Worm (Caenorhabditis elegans) whole organism, L4/young adult: ENCODE measurements around the gene dcar-1.
"Not testable (repeated sequence)": the region's sequence is repeated elsewhere in the genome, so short reads cannot be mapped to it uniquely, and the experiment has no call there.

Experiments used
- W03F9.2 ChIP-seq: fragments of 150-350 bp; optimal IDR thresholded peaks from 2 replicates; lab custom pipeline; 2014; ENCODE audit warnings: missing biosample characterization, missing genetic modification characterization
- dao-5 ChIP-seq: sonication (generic microtip); optimal IDR thresholded peaks from 2 replicates; lab custom pipeline; 2016; ENCODE audit warnings: missing genotype, missing genetic modification characterization, moderate library complexity, missing compliant biosample characterization
- him-1 ChIP-seq: sonication (generic microtip); optimal IDR thresholded peaks from 2 replicates; lab custom pipeline; 2016; ENCODE audit warnings: missing genotype, missing genetic modification reagents, missing genetic modification characterization, missing compliant biosample characterization

dcar-1 gene

DNA sequence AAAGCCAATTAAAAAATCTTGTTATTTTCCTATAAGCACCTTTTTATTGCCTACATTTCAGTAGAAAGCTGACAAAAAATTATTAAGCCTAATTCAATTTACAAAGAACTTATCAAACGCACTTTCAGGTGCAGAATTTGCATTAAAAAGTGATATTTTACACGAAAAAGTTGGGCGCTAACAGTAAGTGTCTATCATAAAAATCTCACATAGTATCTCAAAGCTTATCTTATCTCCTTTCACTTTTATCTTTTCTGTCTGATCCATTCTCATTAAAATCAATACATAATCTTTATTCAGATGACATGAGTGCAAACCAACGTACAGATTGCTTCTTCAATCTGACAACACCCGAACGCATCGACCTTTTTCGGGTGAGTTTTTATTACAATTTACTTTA lies at the start of gene dcar-1:
Gene dcar-1 (plus strand): TSS at position 301 of the 400 bp plus-strand sequence.
- no peak for TF ChIP-seq him-1
- TF ChIP-seq W03F9.2 (tag; lab: Kevin White, UChicago): no peak
- TF ChIP-seq dao-5 (tag; lab: Kevin White, UChicago): no peak

DNA sequence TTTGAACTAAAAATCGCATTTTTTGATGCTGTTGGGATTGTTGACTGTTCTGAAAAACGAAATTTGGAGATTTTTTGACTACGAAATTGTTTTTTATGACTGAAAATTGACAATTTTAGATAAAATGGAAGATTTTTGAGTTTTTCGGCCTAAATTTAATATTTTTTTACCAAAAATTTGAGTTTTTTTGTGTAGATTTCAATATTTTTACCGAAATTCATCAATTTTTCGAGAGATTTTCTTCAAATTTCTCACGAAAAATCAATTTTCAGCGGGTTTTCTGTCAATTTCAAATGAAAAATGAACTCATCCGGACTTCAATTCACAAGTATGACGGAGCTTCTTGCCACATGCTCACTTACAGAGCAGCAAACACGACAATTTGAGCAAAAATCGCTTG lies 44.8 kb upstream of the dcar-1 start, which contains the start of gene Y59A8A.8:
Gene Y59A8A.8 (plus strand): TSS at position 301 of the 400 bp plus-strand sequence.
- TF ChIP-seq W03F9.2 (tag; lab: Kevin White, UChicago); dao-5 (tag; lab: Kevin White, UChicago); him-1: not testable (repeated sequence)

DNA sequence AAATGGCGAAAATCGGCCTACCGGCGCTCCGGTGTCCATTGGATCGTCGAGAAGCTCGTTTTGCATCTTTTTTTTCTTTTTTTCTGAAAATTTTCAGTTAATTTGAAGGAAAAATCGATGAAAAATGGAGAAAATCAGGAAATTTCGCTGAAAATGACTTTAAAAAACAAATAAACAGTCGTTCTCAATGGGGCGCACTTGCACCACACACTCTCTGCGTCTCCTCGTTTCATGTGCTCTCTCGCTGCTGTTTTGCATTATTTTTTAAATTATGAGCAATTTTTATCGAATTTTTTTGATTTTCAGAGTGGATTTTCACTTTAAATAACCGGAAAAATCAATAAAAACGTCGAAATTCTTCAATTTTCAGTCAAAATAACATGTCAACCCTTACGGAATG lies 39.5 kb upstream of the dcar-1 start, which contains the start of gene csn-1:
Gene csn-1 (minus strand): TSS at position 83 of the 400 bp plus-strand sequence.
- TF ChIP-seq W03F9.2 (tag; lab: Kevin White, UChicago) (no peak), dao-5 (tag; lab: Kevin White, UChicago) (no peak), him-1 (no peak)

DNA sequence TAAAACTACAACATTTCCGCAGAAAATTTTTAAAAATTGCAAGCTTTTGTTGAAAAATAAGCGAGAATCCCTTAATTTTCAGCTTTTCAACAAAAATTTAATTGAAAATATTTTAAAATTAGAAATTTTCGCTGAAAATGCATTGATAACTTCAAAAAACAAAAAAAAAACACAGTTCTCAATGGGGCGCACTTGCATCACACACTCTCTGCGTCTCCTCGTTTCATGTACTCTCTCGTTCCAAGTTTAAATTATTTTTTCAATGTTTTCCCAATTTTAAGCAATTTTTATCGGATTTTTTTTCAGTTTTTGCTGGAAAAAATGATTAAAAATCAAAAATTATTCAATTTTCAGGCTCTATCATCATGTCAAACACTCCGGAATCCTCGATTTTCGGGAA lies 39.1 kb upstream of the dcar-1 start, which contains the start of gene phf-14:
Gene phf-14 (plus strand): TSS at position 345 of the 400 bp plus-strand sequence.
- TF ChIP-seq W03F9.2 (tag; lab: Kevin White, UChicago): peak; percentile 76
- TF ChIP-seq dao-5 (tag; lab: Kevin White, UChicago): no peak
- no peak for TF ChIP-seq him-1

DNA sequence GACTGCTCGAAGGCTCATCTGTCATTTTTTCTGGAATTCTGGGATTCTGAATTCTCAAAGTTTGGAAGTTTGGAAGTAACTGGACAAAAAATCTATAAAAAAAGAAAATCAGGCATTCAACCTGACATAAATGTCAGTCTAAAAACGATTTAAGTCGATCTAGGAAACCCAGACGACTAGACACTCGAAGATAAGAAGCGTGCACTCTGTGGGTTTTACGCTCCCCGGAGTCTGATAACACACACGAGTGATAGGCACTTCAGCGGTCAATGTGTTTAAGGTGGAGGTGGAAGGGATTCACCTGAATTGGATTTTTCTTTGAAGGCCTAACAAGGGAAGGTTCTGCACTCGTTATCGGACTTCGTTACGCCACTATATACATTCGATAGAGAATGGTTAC lies 21.2 kb upstream of the dcar-1 start, which contains the start of gene C06H5.6:
Gene C06H5.6 (minus strand): TSS at position 46 of the 400 bp plus-strand sequence.
- TF ChIP-seq W03F9.2 (tag; lab: Kevin White, UChicago): no peak
- TF ChIP-seq him-1: no peak
- TF ChIP-seq dao-5 (tag; lab: Kevin White, UChicago): no peak

DNA sequence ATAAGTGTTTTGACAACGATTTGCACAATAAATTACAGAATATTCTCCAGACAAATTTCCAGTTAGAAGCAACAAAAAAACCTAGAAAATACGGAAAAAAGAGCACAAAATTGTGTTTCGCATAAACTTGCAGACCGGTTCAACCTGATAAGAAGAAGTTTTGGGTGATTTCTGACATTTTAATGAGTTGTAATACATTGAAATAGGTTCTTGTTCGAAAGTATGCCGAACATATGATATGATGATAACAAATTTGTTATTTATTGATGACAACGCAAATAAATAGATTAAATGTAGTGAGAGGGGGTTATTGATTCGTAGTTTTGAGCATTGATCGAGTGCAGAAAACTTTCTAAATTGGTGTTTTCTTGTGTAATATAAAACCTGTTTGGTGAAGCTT lies 18.8 kb upstream of the dcar-1 start:
- TF ChIP-seq him-1: no peak
- TF ChIP-seq W03F9.2 (tag; lab: Kevin White, UChicago): no peak
- TF ChIP-seq dao-5 (tag; lab: Kevin White, UChicago): no peak

DNA sequence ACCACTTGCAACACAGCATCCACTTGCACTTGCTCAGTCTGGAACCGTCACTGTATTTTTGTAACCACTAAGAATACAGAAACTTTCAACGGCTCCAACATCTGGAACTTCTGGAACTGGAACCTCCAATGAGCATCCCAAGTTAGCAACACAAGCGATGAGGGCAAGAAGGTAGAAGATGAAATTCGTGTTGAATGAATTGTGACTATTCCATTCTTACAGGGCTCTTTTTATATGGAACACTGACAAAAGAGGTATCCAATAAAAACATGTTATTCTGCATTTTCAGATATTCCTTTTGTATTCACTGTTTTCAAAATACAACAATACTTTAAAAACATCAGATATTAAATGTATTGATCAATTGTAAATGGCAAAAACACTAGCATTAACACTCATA lies 16.2 kb upstream of the dcar-1 start, which contains the start of gene C06H5.11:
Gene C06H5.11 (minus strand): TSS at position 101 of the 400 bp plus-strand sequence.
- TF ChIP-seq W03F9.2 (tag; lab: Kevin White, UChicago); dao-5 (tag; lab: Kevin White, UChicago); him-1: not testable (repeated sequence)

DNA sequence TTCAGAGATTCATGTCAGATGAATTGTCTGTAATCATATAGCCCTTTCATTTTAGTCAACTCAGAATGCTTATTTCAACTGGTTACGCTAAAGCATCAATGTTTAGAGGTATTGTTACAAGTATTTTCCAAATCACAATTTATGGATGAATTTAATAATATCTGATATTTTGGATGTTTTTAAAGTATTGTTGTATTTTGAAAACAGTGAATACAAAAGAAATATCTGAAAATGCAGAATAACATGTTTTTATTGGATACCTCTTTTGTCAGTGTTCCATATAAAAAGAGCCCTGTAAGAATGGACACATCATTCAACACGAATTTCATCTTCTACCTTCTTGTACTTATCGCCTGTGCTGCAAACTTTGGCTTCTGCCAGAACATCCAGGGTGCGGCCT lies 15.6 kb upstream of the dcar-1 start, which contains the start of gene C06H5.12:
Gene C06H5.12 (plus strand): TSS at position 301 of the 400 bp plus-strand sequence.
- not testable (repeated sequence) for TF ChIP-seq W03F9.2 (tag; lab: Kevin White, UChicago); dao-5 (tag; lab: Kevin White, UChicago); him-1

DNA sequence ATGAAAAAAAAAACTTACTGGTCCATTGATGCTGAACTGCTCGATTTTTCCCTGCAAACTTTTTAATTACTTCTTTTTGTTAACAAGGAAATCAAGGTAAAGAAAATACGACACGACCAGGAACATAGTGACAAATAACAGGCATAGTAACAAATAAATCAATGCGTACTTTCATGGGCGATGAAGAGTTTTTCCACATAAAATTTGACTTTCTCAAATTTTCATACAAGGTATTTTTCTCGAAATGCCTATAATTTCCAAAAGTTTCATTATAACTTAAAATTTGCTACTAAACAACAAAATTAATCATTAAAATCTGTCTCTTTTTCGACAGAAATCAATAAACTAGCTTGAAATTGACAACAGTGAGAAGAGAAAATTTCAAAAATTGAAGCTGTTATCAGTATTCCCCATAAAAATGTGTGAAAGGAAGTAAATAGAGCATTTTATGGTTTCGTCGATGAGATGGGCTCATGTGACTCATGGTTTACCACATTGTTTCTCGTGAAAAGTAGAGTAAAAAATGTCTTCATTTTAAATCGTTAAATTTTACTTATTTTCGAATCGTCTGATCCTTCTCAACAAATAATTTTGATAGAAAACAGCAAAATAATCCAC lies 13.3 kb upstream of the dcar-1 start, which contains the start of gene fbxa-156:
Gene fbxa-156 (minus strand): TSS at position 51 of the 618 bp plus-strand sequence.
- TF ChIP-seq W03F9.2 (tag; lab: Kevin White, UChicago) (no peak), him-1 (no peak), dao-5 (tag; lab: Kevin White, UChicago) (no peak)

DNA sequence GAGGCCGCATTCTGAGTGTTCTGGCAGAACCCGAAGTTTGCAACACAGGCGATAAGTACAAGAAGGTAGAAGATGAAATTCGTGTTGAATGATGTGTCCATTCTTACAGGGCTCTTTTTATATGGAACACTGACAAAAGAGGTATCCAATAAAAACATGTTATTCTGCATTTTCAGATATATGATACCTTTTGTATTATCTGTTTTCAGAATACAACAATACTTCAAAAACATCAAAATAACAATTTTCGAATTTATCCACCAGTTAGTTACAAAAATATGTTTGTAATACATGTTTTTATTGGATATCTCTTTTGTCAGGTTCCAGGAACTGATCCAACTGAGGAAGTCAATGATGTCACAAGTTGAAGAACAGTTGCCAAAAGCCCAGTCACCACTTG lies 12.5 kb upstream of the dcar-1 start, which contains the start of gene C06H5.13:
Gene C06H5.13 (minus strand): TSS at position 101 of the 400 bp plus-strand sequence.
- TF ChIP-seq dao-5 (tag; lab: Kevin White, UChicago); him-1; W03F9.2 (tag; lab: Kevin White, UChicago): not testable (repeated sequence)

DNA sequence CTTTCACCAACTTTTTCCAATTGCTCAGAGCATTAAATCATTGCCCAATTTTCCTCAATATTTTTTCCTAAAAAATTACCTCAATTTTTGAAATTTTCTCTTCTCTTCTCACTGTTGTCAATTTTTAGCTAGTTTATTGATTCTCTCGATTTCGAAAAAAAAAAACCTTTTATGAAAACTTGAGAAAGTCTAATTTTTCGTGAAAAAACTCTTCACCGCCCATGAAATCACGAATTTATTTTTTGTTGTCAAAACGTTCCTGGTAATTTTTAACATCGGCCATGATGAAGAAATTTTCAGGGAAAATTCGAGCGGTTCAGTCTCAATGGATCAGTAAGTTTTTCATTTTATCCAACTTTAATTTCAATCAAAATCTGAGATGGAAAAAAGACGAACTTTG lies 10.6 kb upstream of the dcar-1 start, which contains the start of gene fbxa-157:
Gene fbxa-157 (plus strand): TSS at position 301 of the 400 bp plus-strand sequence.
- TF ChIP-seq him-1 (no peak), W03F9.2 (tag; lab: Kevin White, UChicago) (no peak), dao-5 (tag; lab: Kevin White, UChicago) (no peak)

DNA sequence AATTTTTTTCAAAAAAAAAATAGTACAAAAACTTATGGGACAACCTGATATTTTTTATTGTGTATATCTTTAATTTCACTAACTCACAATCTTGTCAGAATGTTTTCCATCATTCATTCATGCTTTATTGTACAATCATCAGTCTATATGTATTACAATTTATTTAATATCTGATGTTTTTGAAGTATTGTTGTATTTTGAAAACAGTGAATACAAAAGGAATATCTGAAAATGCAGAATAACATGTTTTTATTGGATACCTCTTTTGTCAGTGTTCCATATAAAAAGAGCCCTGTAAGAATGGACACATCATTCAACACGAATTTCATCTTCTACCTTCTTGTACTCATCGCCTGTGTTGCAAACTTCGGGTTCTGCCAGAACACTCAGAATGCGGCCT lies 6.3 kb upstream of the dcar-1 start, which contains the start of gene C06H5.14:
Gene C06H5.14 (plus strand): TSS at position 301 of the 400 bp plus-strand sequence.
- not testable (repeated sequence) for TF ChIP-seq dao-5 (tag; lab: Kevin White, UChicago); W03F9.2 (tag; lab: Kevin White, UChicago); him-1

DNA sequence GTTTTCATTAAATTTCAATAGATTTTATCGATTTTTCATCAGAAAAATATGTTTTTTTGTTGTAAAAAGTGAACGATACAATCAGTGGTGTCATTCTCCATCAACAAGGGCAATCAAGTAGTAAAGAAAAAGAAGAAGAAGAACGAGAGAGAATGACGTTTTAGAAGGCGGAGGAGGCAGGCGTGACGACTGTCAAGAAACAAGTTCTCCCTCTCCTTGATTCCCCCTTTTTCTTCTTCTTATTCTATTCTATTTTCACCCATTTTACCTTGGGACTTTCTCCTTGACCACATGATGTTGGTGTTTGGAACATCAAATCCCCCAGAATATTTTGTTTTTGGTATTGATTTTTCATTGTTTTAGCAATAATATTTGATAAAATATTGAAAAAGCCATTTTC lies 4.4 kb upstream of the dcar-1 start:
- TF ChIP-seq him-1 (no peak), W03F9.2 (tag; lab: Kevin White, UChicago) (no peak), dao-5 (tag; lab: Kevin White, UChicago) (no peak)

DNA sequence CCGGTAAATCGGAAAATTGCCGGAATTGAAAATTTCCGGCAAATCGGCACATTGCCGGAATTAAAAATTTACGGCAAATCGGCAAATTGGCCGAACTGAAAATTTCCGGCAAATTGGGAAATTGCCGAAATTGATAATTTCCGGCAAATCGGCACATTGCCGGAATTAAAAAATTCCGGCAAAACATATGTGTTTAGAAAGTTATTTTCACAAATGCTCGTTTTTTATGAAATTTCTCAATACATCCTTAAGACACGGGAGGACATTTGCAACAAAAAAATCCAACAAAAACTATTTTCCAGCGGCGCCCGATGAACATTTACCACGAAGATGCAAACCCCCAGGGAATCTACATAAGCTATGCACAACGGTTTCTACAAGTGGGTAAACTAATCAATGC lies 8.6 kb downstream of the dcar-1 start, which contains the start of gene C06H5.8:
Gene C06H5.8 (plus strand): TSS at position 301 of the 400 bp plus-strand sequence.
- TF ChIP-seq him-1 (no peak), W03F9.2 (tag; lab: Kevin White, UChicago) (no peak), dao-5 (tag; lab: Kevin White, UChicago) (no peak)
